Worm (Caenorhabditis elegans): ENCODE data around the gene F53C3.3.

The F53C3.3 gene

ce11 chrII:3931230-3931629, 28.6 kb downstream of the F53C3.3 start:
- peak; percentile 90 for TF ChIP-seq nfya-1 (tag; optimal IDR thresholded peaks at IDR 0.05; ENCODE audit: insufficient read depth)
- TF ChIP-seq mml-1 (tag; optimal IDR thresholded peaks at IDR 0.05) = no peak
- TF ChIP-seq nhr-11 (tag; optimal IDR thresholded peaks at IDR 0.05) = no peak
- TF ChIP-seq elt-1 (tag; optimal IDR thresholded peaks at IDR 0.05) = no peak
- no peak for TF ChIP-seq aly-2 (tag; optimal IDR thresholded peaks at IDR 0.05)
- TF ChIP-seq sea-2 (GFP tag; optimal IDR thresholded peaks at IDR 0.05) = no peak
- no peak for TF ChIP-seq nhr-25 (tag; optimal IDR thresholded peaks at IDR 0.05)

ce11 chrII:3931825-3932224, 29.2 kb downstream of the F53C3.3 start:
- TF ChIP-seq ceh-82 (tag; optimal IDR thresholded peaks at IDR 0.05) = no peak
- peak; percentile 4 for TF ChIP-seq lin-39 (tag; optimal IDR thresholded peaks at IDR 0.05)

- no peak for TF ChIP-seq nfya-1 (tag; optimal IDR thresholded peaks at IDR 0.05; ENCODE audit: insufficient read depth)
- TF ChIP-seq daf-12 (tag; optimal IDR thresholded peaks at IDR 0.05) = no peak
- no peak for TF ChIP-seq unc-62 (GFP tag; optimal IDR thresholded peaks at IDR 0.05)
- no peak for TF ChIP-seq fkh-2 (tag; optimal IDR thresholded peaks at IDR 0.05)
- TF ChIP-seq nhr-25 (tag; optimal IDR thresholded peaks at IDR 0.05) = no peak
- no peak for TF ChIP-seq lin-39 (tag; optimal IDR thresholded peaks at IDR 0.05)
- TF ChIP-seq pha-4 (tag; optimal IDR thresholded peaks at IDR 0.05) = no peak
- no peak for TF ChIP-seq nhr-23 (tag; optimal IDR thresholded peaks at IDR 0.05)
- no peak for TF ChIP-seq ZK546.5 (tag; optimal IDR thresholded peaks at IDR 0.05)
These were observed 31.0 kb downstream of the F53C3.3 start, which contains the start of gene Y14H12B.2 for ce11 chrII:3933640-3934039. Gene Y14H12B.2 (minus strand): TSS chrII:3933740.

- TF ChIP-seq hmg-11 (tag; optimal IDR thresholded peaks at IDR 0.05) (no peak), ceh-28 (tag; optimal IDR thresholded peaks at IDR 0.05) (no peak), nhr-43 (tag; optimal IDR thresholded peaks at IDR 0.05; ENCODE audit: poor library complexity, severe bottlenecking) (no peak), ztf-11 (tag; optimal IDR thresholded peaks at IDR 0.05) (no peak), nhr-12 (tag; optimal IDR thresholded peaks at IDR 0.05) (no peak), skn-1 (tag; optimal IDR thresholded peaks at IDR 0.05) (no peak), nhr-28 (tag; optimal IDR thresholded peaks at IDR 0.05) (no peak), nhr-77 (tag; optimal IDR thresholded peaks at IDR 0.05) (no peak), nfya-1 (tag; optimal IDR thresholded peaks at IDR 0.05; ENCODE audit: insufficient read depth) (no peak), lin-15B (tag; optimal IDR thresholded peaks at IDR 0.05) (no peak), egl-27 (tag; optimal IDR thresholded peaks at IDR 0.05) (no peak), fkh-10 (GFP tag; optimal IDR thresholded peaks at IDR 0.05) (no peak), aly-2 (tag; optimal IDR thresholded peaks at IDR 0.05) (no peak), ZK546.5 (tag; optimal IDR thresholded peaks at IDR 0.05) (no peak), nhr-76 (tag; optimal IDR thresholded peaks at IDR 0.05) (no peak), eor-1 (tag; optimal IDR thresholded peaks at IDR 0.05) (no peak)
These were observed 31.4 kb downstream of the F53C3.3 start, which contains the start of gene Y14H12B.1 for ce11 chrII:3934085-3934484. Gene Y14H12B.1 (plus strand): TSS chrII:3934447.

- TF ChIP-seq fkh-10 (GFP tag; optimal IDR thresholded peaks at IDR 0.05) = no peak
These were observed 32.4 kb downstream of the F53C3.3 start for ce11 chrII:3935098-3935497.

ce11 chrII:3935990-3936389, 33.3 kb downstream of the F53C3.3 start:
- no peak for TF ChIP-seq lin-39 (tag; optimal IDR thresholded peaks at IDR 0.05)
- no peak for TF ChIP-seq hmg-11 (tag; optimal IDR thresholded peaks at IDR 0.05)
- TF ChIP-seq pqm-1 (tag; optimal IDR thresholded peaks at IDR 0.05) = no peak
- no peak for TF ChIP-seq nhr-12 (tag; optimal IDR thresholded peaks at IDR 0.05)
- no peak for TF ChIP-seq elt-3 (tag; optimal IDR thresholded peaks at IDR 0.05)
- no peak for TF ChIP-seq egl-27 (tag; optimal IDR thresholded peaks at IDR 0.05)
- no peak for TF ChIP-seq ceh-82 (tag; optimal IDR thresholded peaks at IDR 0.05)
- TF ChIP-seq nhr-11 (tag; optimal IDR thresholded peaks at IDR 0.05) = no peak
- TF ChIP-seq lin-15B (tag; optimal IDR thresholded peaks at IDR 0.05) = no peak
- no peak for TF ChIP-seq sea-2 (GFP tag; optimal IDR thresholded peaks at IDR 0.05)
- TF ChIP-seq R02D3.7 (tag; optimal IDR thresholded peaks at IDR 0.05) = no peak
- TF ChIP-seq ZK546.5 (tag; optimal IDR thresholded peaks at IDR 0.05) = no peak
- TF ChIP-seq pha-4 (tag; optimal IDR thresholded peaks at IDR 0.05) = no peak
- TF ChIP-seq nfya-1 (tag; optimal IDR thresholded peaks at IDR 0.05; ENCODE audit: insufficient read depth) = no peak
- no peak for TF ChIP-seq ama-1 (optimal IDR thresholded peaks at IDR 0.05)
- TF ChIP-seq fos-1 (tag; optimal IDR thresholded peaks at IDR 0.05) = no peak
- TF ChIP-seq tbx-2 (tag; optimal IDR thresholded peaks at IDR 0.05) = no peak
- no peak for TF ChIP-seq unc-62 (GFP tag; optimal IDR thresholded peaks at IDR 0.05)
- no peak for TF ChIP-seq ceh-9 (tag; optimal IDR thresholded peaks at IDR 0.05)

Data from whole organism, L3 larva.